Worm (Caenorhabditis elegans) whole organism, early embryonic: ENCODE measurements around the gene srh-255.

Experiments
- F13C5.2 ChIP-seq: sonication (generic microtip); optimal IDR thresholded peaks from 2 replicates; lab custom pipeline; 2017; ENCODE audit warnings: mild to moderate bottlenecking, missing genetic modification characterization, inconsistent platforms, missing compliant biosample characterization
- aly-1 ChIP-seq: sonication (generic microtip); optimal IDR thresholded peaks from 2 replicates; lab custom pipeline; 2016; ENCODE audit warnings: missing genetic modification characterization, missing compliant biosample characterization
- ama-1 ChIP-seq: fragments of 150-350 bp; optimal IDR thresholded peaks from 2 replicates; lab custom pipeline; 2014
- ceh-13 ChIP-seq: fragments of 200-800 bp; sonication (Bioruptor generic); optimal IDR thresholded peaks from 2 replicates; lab custom pipeline; 2018; ENCODE audit warnings: mild to moderate bottlenecking, missing genetic modification characterization, missing compliant biosample characterization
- ceh-36 ChIP-seq: sonication (generic microtip); optimal IDR thresholded peaks from 2 replicates; lab custom pipeline; 2016; ENCODE audit warnings: missing genetic modification characterization, inconsistent platforms, missing compliant biosample characterization
- flt-1 ChIP-seq: fragments of 200-800 bp; sonication (Bioruptor generic); IDR thresholded peaks from 2 replicates; pipeline ENCODE4 v1.3.6; 2022; ENCODE audit warnings: missing genetic modification characterization, missing compliant biosample characterization
- hmbx-1 ChIP-seq: sonication (generic microtip); optimal IDR thresholded peaks from 2 replicates; lab custom pipeline; 2016; ENCODE audit warnings: mild to moderate bottlenecking, missing genetic modification characterization, missing compliant biosample characterization
- hmg-4 ChIP-seq: fragments of 200-800 bp; sonication (Bioruptor generic); optimal IDR thresholded peaks from 2 replicates; lab custom pipeline; 2018; ENCODE audit warnings: mild to moderate bottlenecking, missing genetic modification characterization, missing compliant biosample characterization
- pes-1 ChIP-seq: fragments of 200-800 bp; sonication (Bioruptor generic); IDR thresholded peaks from 2 replicates; pipeline ENCODE4 v1.3.6; 2022; ENCODE audit warnings: missing genetic modification reagents, missing genetic modification characterization, missing compliant biosample characterization
- scrt-1 ChIP-seq: fragments of 200-800 bp; sonication (Bioruptor generic); IDR thresholded peaks from 2 replicates; pipeline ENCODE4 v1.3.6; 2022; ENCODE audit warnings: missing genetic modification characterization, missing compliant biosample characterization
- tbx-11 ChIP-seq: fragments of 200-800 bp; sonication (Bioruptor generic); IDR thresholded peaks from 2 replicates; pipeline ENCODE4 v1.3.6; 2022; ENCODE audit warnings: missing genetic modification characterization, missing compliant biosample characterization
- tbx-37 ChIP-seq: fragments of 200-800 bp; sonication (Bioruptor generic); conservative IDR thresholded peaks from 2 replicates; pipeline ENCODE4 v1.3.6; 2022; ENCODE audit warnings: missing genetic modification reagents, missing genetic modification characterization, missing compliant biosample characterization
- tra-4 ChIP-seq: sonication (generic microtip); optimal IDR thresholded peaks from 2 replicates; lab custom pipeline; 2017; ENCODE audit warnings: missing genetic modification characterization, missing compliant biosample characterization

- TF ChIP-seq ama-1 (no peak), ceh-36 (no peak), flt-1 (no peak), tra-4 (no peak), tbx-11 (no peak), scrt-1 (GFP tag; lab: Robert Waterston, UW) (no peak), hmg-4 (GFP tag; lab: Kevin White, UChicago) (no peak), aly-1 (tag; lab: Kevin White, UChicago) (no peak), pes-1 (GFP tag; lab: Robert Waterston, UW) (no peak), hmbx-1 (tag; lab: Kevin White, UChicago) (no peak), ceh-13 (no peak), F13C5.2 (tag; lab: Kevin White, UChicago) (no peak), tbx-37 (GFP tag; lab: Robert Waterston, UW) (no peak)
Observed at ce11 chrV:17021361-17021760, 43.4 kb upstream of the srh-255 start, which contains the start of gene F49H6.12.
